Worm (Caenorhabditis elegans): ENCODE data around the gene mig-5.

DNA sequence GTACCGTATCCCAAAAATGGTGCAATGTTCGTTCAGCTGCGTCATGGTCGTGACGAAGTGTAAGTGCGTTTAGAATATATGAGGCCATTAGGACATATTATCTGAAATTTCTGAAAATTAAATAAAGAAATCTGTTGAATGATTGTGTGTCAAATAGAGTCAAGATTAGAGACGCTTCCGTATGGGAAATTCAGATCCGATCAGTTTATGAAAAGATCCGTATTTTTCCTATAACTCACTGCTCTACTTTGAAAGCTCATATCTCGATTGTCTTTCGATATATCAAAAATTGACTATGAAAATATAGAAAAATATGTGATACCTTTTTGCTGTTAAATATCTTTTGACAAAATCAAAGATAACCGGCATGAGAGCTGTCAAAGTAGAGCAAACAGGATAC is 4.5 kb downstream of the mig-5 start, which contains the start of gene T05C12.4:
- TF ChIP-seq pha-4 (tag; optimal IDR thresholded peaks at IDR 0.05) (no peak), flh-1 (GFP tag; optimal IDR thresholded peaks at IDR 0.05) (no peak), sptf-1 (tag; optimal IDR thresholded peaks at IDR 0.05) (no peak), nhr-76 (tag; optimal IDR thresholded peaks at IDR 0.05) (no peak), ztf-11 (tag; optimal IDR thresholded peaks at IDR 0.05) (no peak)

All from whole organism, mixed stage, embryonic.